Worm (Caenorhabditis elegans) whole organism, young adult: ENCODE data around the gene srh-276.
A peak's percentile ranks its signal among the peaks of the same experiment; 100 is the strongest.

Experiments used
- B0019.2 ChIP-seq: fragments of 200-800 bp; sonication (Bioruptor generic); conservative IDR thresholded peaks from 2 replicates; pipeline ENCODE4 v1.3.6; 2022; ENCODE audit warnings: missing genetic modification reagents, missing genetic modification characterization, missing compliant biosample characterization
- B0261.1 ChIP-seq: sonication (generic microtip); optimal IDR thresholded peaks from 2 replicates; lab custom pipeline; 2016; ENCODE audit warnings: mild to moderate bottlenecking, missing genetic modification characterization, moderate library complexity, missing compliant biosample characterization
- C17E4.6 ChIP-seq: fragments of 200-800 bp; sonication (Bioruptor generic); IDR thresholded peaks from 2 replicates; pipeline ENCODE4 v1.3.6; 2022; ENCODE audit warnings: missing genetic modification reagents, missing genetic modification characterization, missing compliant biosample characterization
- F10E7.11 ChIP-seq: sonication (generic microtip); optimal IDR thresholded peaks from 2 replicates; lab custom pipeline; 2017; ENCODE audit warnings: mild to moderate bottlenecking, missing genetic modification characterization, moderate library complexity, missing compliant biosample characterization
- F39B2.1 ChIP-seq: fragments of 200-800 bp; sonication (Bioruptor generic); IDR thresholded peaks from 2 replicates; pipeline ENCODE4 v1.3.6; 2022; ENCODE audit warnings: missing genetic modification reagents, missing genetic modification characterization, missing compliant biosample characterization
- F52B5.7 ChIP-seq: sonication (generic microtip); optimal IDR thresholded peaks from 2 replicates; lab custom pipeline; 2016; ENCODE audit warnings: mild to moderate bottlenecking, missing genetic modification characterization, missing compliant biosample characterization
- K12H6.12 ChIP-seq: fragments of 200-800 bp; sonication (Bioruptor generic); optimal IDR thresholded peaks from 2 replicates; lab custom pipeline; 2018; ENCODE audit warnings: mild to moderate bottlenecking, missing genetic modification characterization, missing compliant biosample characterization
- Y53F4B.3 ChIP-seq: fragments of 200-800 bp; sonication (Bioruptor generic); IDR thresholded peaks from 2 replicates; pipeline ENCODE4 v1.3.6; 2022; ENCODE audit warnings: missing genetic modification reagents, missing genetic modification characterization, missing compliant biosample characterization
- Y67H2A.10 ChIP-seq: fragments of 200-800 bp; sonication (Bioruptor generic); conservative IDR thresholded peaks from 2 replicates; pipeline ENCODE4 v1.3.6; 2022; ENCODE audit warnings: missing genetic modification reagents, missing genetic modification characterization, missing compliant biosample characterization
- Y95B8A.8 ChIP-seq: fragments of 200-800 bp; sonication (Bioruptor generic); IDR thresholded peaks from 2 replicates; pipeline ENCODE4 v1.3.6; 2022; ENCODE audit warnings: missing genetic modification reagents, missing genetic modification characterization, missing compliant biosample characterization
- ZK185.1 ChIP-seq: sonication (generic microtip); optimal IDR thresholded peaks from 2 replicates; lab custom pipeline; 2016; ENCODE audit warnings: mild to moderate bottlenecking, missing genetic modification characterization, missing compliant biosample characterization; ENCODE audit not compliant: poor library complexity, severe bottlenecking
- akir-1 ChIP-seq: fragments of 200-800 bp; sonication (Bioruptor generic); optimal IDR thresholded peaks from 2 replicates; lab custom pipeline; 2018; ENCODE audit warnings: mild to moderate bottlenecking, missing genetic modification characterization, moderate library complexity, missing compliant biosample characterization
- aptf-2 ChIP-seq: fragments of 200-800 bp; sonication (Bioruptor generic); conservative IDR thresholded peaks from 2 replicates; pipeline ENCODE4 v1.3.6; 2022; ENCODE audit warnings: missing genetic modification reagents, missing genetic modification characterization, missing compliant biosample characterization
- attf-6 ChIP-seq: fragments of 200-800 bp; sonication (Bioruptor generic); IDR thresholded peaks from 2 replicates; pipeline ENCODE4 v1.3.6; 2022; ENCODE audit warnings: missing genetic modification reagents, missing genetic modification characterization, missing compliant biosample characterization
- ceh-27 ChIP-seq: fragments of 200-800 bp; sonication (Bioruptor generic); optimal IDR thresholded peaks from 2 replicates; lab custom pipeline; 2018; ENCODE audit warnings: mild to moderate bottlenecking, missing genetic modification characterization, moderate library complexity, missing compliant biosample characterization
- ceh-40 ChIP-seq: fragments of 200-800 bp; sonication (Bioruptor generic); IDR thresholded peaks from 2 replicates; pipeline ENCODE4 v1.3.6; 2022; ENCODE audit warnings: missing genetic modification characterization, missing compliant biosample characterization
- dpff-1 ChIP-seq: sonication (generic microtip); optimal IDR thresholded peaks from 2 replicates; lab custom pipeline; 2017; ENCODE audit warnings: mild to moderate bottlenecking, missing genetic modification characterization, missing compliant biosample characterization
- egrh-3 ChIP-seq: fragments of 200-800 bp; sonication (Bioruptor generic); IDR thresholded peaks from 2 replicates; pipeline ENCODE4 v1.3.6; 2022; ENCODE audit warnings: missing genetic modification reagents, missing genetic modification characterization, missing compliant biosample characterization
- him-1 ChIP-seq: sonication (generic microtip); optimal IDR thresholded peaks from 2 replicates; lab custom pipeline; 2016; ENCODE audit warnings: missing genotype, missing genetic modification reagents, missing genetic modification characterization, missing compliant biosample characterization
- hlh-12 ChIP-seq: sonication (generic microtip); optimal IDR thresholded peaks from 2 replicates; lab custom pipeline; 2016; ENCODE audit warnings: missing genetic modification characterization, missing compliant biosample characterization
- hmg-20 ChIP-seq: fragments of 200-800 bp; sonication (Bioruptor generic); IDR thresholded peaks from 2 replicates; pipeline ENCODE4 v1.3.6; 2022; ENCODE audit warnings: missing genetic modification reagents, missing genetic modification characterization, missing compliant biosample characterization
- hsf-1 ChIP-seq: fragments of 200-800 bp; sonication (Bioruptor generic); IDR thresholded peaks from 2 replicates; pipeline ENCODE4 v1.3.6; 2022; ENCODE audit warnings: missing genetic modification reagents, missing genetic modification characterization, missing compliant biosample characterization
- let-607 ChIP-seq, 2 experiments: fragments of 200-800 bp in 1 of 2; sonication (Bioruptor generic) in 1 of 2; sonication (generic microtip) in 1 of 2; optimal IDR thresholded peaks; 2 replicates each; lab custom pipeline; 2016 to 2018; ENCODE audit warnings: mild to moderate bottlenecking in 2 of 2, missing compliant biosample characterization in 2 of 2, missing genetic modification characterization in 2 of 2, moderate library complexity in 2 of 2, missing genotype in 1 of 2
- lin-26 ChIP-seq: fragments of 200-800 bp; sonication (Bioruptor generic); IDR thresholded peaks from 2 replicates; pipeline ENCODE4 v1.3.6; 2022; ENCODE audit warnings: missing genetic modification reagents, missing genetic modification characterization, missing compliant biosample characterization
- lsl-1 ChIP-seq: fragments of 200-800 bp; sonication (Bioruptor generic); optimal IDR thresholded peaks from 2 replicates; lab custom pipeline; 2018; ENCODE audit warnings: mild to moderate bottlenecking, missing genetic modification characterization, moderate library complexity, missing compliant biosample characterization
- lsy-27 ChIP-seq: sonication (generic microtip); optimal IDR thresholded peaks from 2 replicates; lab custom pipeline; 2017; ENCODE audit warnings: missing genetic modification characterization, mild to moderate bottlenecking, missing compliant biosample characterization, antibody characterized with exemption, missing genotype, borderline replicate concordance; ENCODE audit not compliant: insufficient read depth
- madf-3 ChIP-seq: fragments of 200-800 bp; sonication (Bioruptor generic); IDR thresholded peaks from 2 replicates; pipeline ENCODE4 v1.3.6; 2022; ENCODE audit warnings: missing genetic modification reagents, missing genetic modification characterization, missing compliant biosample characterization
- mxl-1 ChIP-seq: sonication (generic microtip); optimal IDR thresholded peaks from 2 replicates; lab custom pipeline; 2016; ENCODE audit warnings: missing genetic modification characterization, missing compliant biosample characterization
- nfya-1 ChIP-seq: sonication (generic microtip); optimal IDR thresholded peaks from 2 replicates; lab custom pipeline; 2017; ENCODE audit warnings: antibody characterized with exemption, missing compliant biosample characterization, missing genetic modification characterization, borderline replicate concordance; ENCODE audit not compliant: insufficient read depth
- nhr-179 ChIP-seq: sonication (generic microtip); optimal IDR thresholded peaks from 2 replicates; lab custom pipeline; 2016; ENCODE audit warnings: mild to moderate bottlenecking, missing genetic modification characterization, missing compliant biosample characterization
- pbrm-1 ChIP-seq: fragments of 200-800 bp; sonication (Bioruptor generic); IDR thresholded peaks from 2 replicates; pipeline ENCODE4 v1.3.6; 2022; ENCODE audit warnings: missing genetic modification reagents, missing genetic modification characterization, missing compliant biosample characterization
- pha-4 ChIP-seq: fragments of 150-350 bp; sonication (generic microtip); optimal IDR thresholded peaks from 2 replicates; lab custom pipeline; 2014; ENCODE audit warnings: missing biosample characterization, missing genetic modification reagents, missing genetic modification characterization
- rcor-1 ChIP-seq: fragments of 200-800 bp; sonication (Bioruptor generic); IDR thresholded peaks from 2 replicates; pipeline ENCODE4 v1.3.6; 2022; ENCODE audit warnings: missing genetic modification reagents, missing genetic modification characterization, missing compliant biosample characterization
- rpc-1 ChIP-seq, 2 experiments: fragments of 150-350 bp in 1 of 2; sonication (generic microtip) in 1 of 2; optimal IDR thresholded peaks; 2 replicates each; lab custom pipeline; 2014 to 2018; ENCODE audit warnings: missing biosample characterization in 1 of 2, missing genetic modification characterization in 1 of 2, missing genetic modification reagents in 1 of 2, missing genotype in 1 of 2
- sdz-38 ChIP-seq: sonication (generic microtip); optimal IDR thresholded peaks from 2 replicates; lab custom pipeline; 2016; ENCODE audit warnings: missing genotype, missing genetic modification characterization, missing compliant biosample characterization
- somi-1 ChIP-seq: fragments of 200-800 bp; sonication (Bioruptor generic); optimal IDR thresholded peaks from 2 replicates; lab custom pipeline; 2018; ENCODE audit warnings: mild to moderate bottlenecking, missing genetic modification characterization, missing compliant biosample characterization
- sptf-2 ChIP-seq: fragments of 200-800 bp; sonication (Bioruptor generic); optimal IDR thresholded peaks from 2 replicates; lab custom pipeline; 2018; ENCODE audit warnings: mild to moderate bottlenecking, missing genetic modification characterization, missing compliant biosample characterization
- tbp1 ChIP-seq: fragments of 200-800 bp; sonication (Bioruptor generic); optimal IDR thresholded peaks from 2 replicates; lab custom pipeline; 2018; ENCODE audit warnings: mild to moderate bottlenecking, missing genetic modification characterization, missing compliant biosample characterization
- tlf-1 ChIP-seq: fragments of 200-800 bp; sonication (Bioruptor generic); optimal IDR thresholded peaks from 2 replicates; lab custom pipeline; 2018; ENCODE audit warnings: mild to moderate bottlenecking, missing genetic modification characterization, missing compliant biosample characterization
- unc-130 ChIP-seq: sonication (generic microtip); optimal IDR thresholded peaks from 2 replicates; lab custom pipeline; 2016; ENCODE audit warnings: missing genetic modification reagents, missing genetic modification characterization, missing compliant biosample characterization
- zfh-2 ChIP-seq: fragments of 200-800 bp; sonication (Bioruptor generic); conservative IDR thresholded peaks from 2 replicates; pipeline ENCODE4 v1.3.6; 2022; ENCODE audit warnings: missing genetic modification reagents, missing genetic modification characterization, missing compliant biosample characterization
- ztf-18 ChIP-seq: sonication (generic microtip); optimal IDR thresholded peaks from 2 replicates; lab custom pipeline; 2016; ENCODE audit warnings: missing genotype, mild to moderate bottlenecking, missing genetic modification characterization, missing compliant biosample characterization
- ztf-22 ChIP-seq: fragments of 200-800 bp; sonication (Bioruptor generic); optimal IDR thresholded peaks from 2 replicates; lab custom pipeline; 2018; ENCODE audit warnings: mild to moderate bottlenecking, missing genetic modification characterization, moderate library complexity, missing compliant biosample characterization
- ztf-28 ChIP-seq: fragments of 200-800 bp; sonication (Bioruptor generic); IDR thresholded peaks from 2 replicates; pipeline ENCODE4 v1.3.6; 2022; ENCODE audit warnings: missing genetic modification reagents, missing genetic modification characterization, missing compliant biosample characterization
- ztf-6 ChIP-seq: fragments of 200-800 bp; sonication (Bioruptor generic); IDR thresholded peaks from 2 replicates; pipeline ENCODE4 v1.3.6; 2022; ENCODE audit warnings: missing genetic modification reagents, missing genetic modification characterization, missing compliant biosample characterization

The srh-276 gene

ce11 chrV:15547727-15548126, 18.6 kb downstream of the srh-276 start (continued):
- TF ChIP-seq attf-6 (GFP tag; lab: Robert Waterston, UW) (no peak), K12H6.12 (tag; lab: Kevin White, UChicago) (no peak), aptf-2 (GFP tag; lab: Robert Waterston, UW) (no peak), zfh-2 (GFP tag; lab: Robert Waterston, UW) (no peak), ceh-40 (no peak; the same call in 1 of the 2 replicates), ztf-18 (peak; percentile 61), B0261.1 (tag; lab: Kevin White, UChicago) (peak; percentile 90), tlf-1 (GFP tag; lab: Kevin White, UChicago) (no peak), hlh-12 (tag; lab: Kevin White, UChicago) (no peak), hmg-20 (no peak), ceh-27 (peak; percentile 15), let-607 (tag; optimal IDR thresholded peaks at IDR 0.05; lab: Kevin White, UChicago) (peak in 1 of 2 experiments; percentile 20), B0019.2 (GFP tag; lab: Robert Waterston, UW) (no peak), ztf-6 (GFP tag; lab: Robert Waterston, UW) (no peak), egrh-3 (no peak), madf-3 (0 out of 2 replicates have a peak, but pooled peaks have one; percentile 54), Y53F4B.3 (GFP tag; lab: Robert Waterston, UW) (no peak), lin-26 (peak; percentile 93), hsf-1 (GFP tag; lab: Robert Waterston, UW) (peak; percentile 51; the same call in 1 of the 2 replicates), sptf-2 (GFP tag; lab: Kevin White, UChicago) (no peak), akir-1 (GFP tag; lab: Kevin White, UChicago) (no peak), F52B5.7 (no peak), Y67H2A.10 (GFP tag; lab: Robert Waterston, UW) (no peak), lsl-1 (peak; percentile 42), pbrm-1 (GFP tag; lab: Robert Waterston, UW) (0 out of 2 replicates have a peak, but pooled peaks have one; percentile 56), tbp1 (GFP tag; lab: Kevin White, UChicago) (peak; percentile 95), nhr-179 (peak; percentile 49), pha-4 (tag; lab: Kevin White, UChicago) (no peak), Y95B8A.8 (GFP tag; lab: Robert Waterston, UW) (0 out of 2 replicates have a peak, but pooled peaks have one; percentile 49)

- peak; percentile 73 for TF ChIP-seq tbp1 (GFP tag; lab: Kevin White, UChicago)
- no peak for TF ChIP-seq him-1 (tag; lab: Kevin White, UChicago)
- no peak for TF ChIP-seq dpff-1 (tag; lab: Kevin White, UChicago)
- TF ChIP-seq sdz-38 = no peak
- no peak for TF ChIP-seq F52B5.7
- no peak for TF ChIP-seq C17E4.6 (GFP tag; lab: Robert Waterston, UW)
- peak; percentile 26 for TF ChIP-seq rpc-1 (optimal IDR thresholded peaks at IDR 0.05; lab: Kevin White, UChicago)
- peak; percentile 52 for TF ChIP-seq rpc-1 (tag; optimal IDR thresholded peaks at IDR 0.05; lab: Kevin White, UChicago)
- TF ChIP-seq nfya-1 (tag; lab: Kevin White, UChicago) = no peak
- TF ChIP-seq hmg-20 = no peak
- TF ChIP-seq ceh-27 = no peak
- TF ChIP-seq B0261.1 (tag; lab: Kevin White, UChicago) = peak; percentile 52
These were observed 21.2 kb downstream of the srh-276 start for ce11 chrV:15550408-15550807.

DNA sequence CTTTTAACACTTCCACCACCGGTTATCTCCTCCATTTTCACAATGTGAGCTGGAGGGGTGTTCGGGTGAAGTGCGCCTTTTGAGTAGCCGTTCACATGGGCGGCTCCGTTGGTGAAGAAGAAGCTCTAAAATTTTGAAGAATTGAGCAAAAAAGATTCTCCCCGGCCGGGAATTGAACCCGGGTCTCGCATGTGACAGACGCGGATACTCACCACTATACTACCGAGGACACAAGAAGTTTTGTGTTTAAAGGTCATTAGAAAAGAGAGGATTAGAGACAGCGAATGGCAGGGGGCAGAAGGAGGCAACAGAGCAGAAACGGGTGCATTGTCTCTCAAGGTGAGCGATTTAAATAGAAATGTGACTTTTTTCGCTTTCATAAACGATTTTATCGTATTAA, 22.5 kb downstream of the srh-276 start:
- TF ChIP-seq mxl-1 (tag; lab: Kevin White, UChicago) (peak; percentile 33), Y53F4B.3 (GFP tag; lab: Robert Waterston, UW) (peak; percentile 52; the same call in 1 of the 2 replicates), lsy-27 (tag; lab: Kevin White, UChicago) (no peak), rcor-1 (GFP tag; lab: Robert Waterston, UW) (0 out of 2 replicates have a peak, but pooled peaks have one; percentile 43), ztf-28 (GFP tag; lab: Robert Waterston, UW) (peak; percentile 75; the same call in 1 of the 2 replicates), ZK185.1 (tag; lab: Kevin White, UChicago) (peak; percentile 34), F39B2.1 (no peak), lsl-1 (peak; percentile 30), dpff-1 (tag; lab: Kevin White, UChicago) (no peak), unc-130 (peak; percentile 24), F10E7.11 (no peak), somi-1 (GFP tag; lab: Kevin White, UChicago) (no peak), sdz-38 (no peak), ztf-18 (peak; percentile 57), ztf-22 (GFP tag; lab: Kevin White, UChicago) (peak; percentile 36)
